Fruit fly (Drosophila melanogaster) whole organism, prepupa: ENCODE data around the gene f.

Source experiments
- Blimp-1 ChIP-seq: fragments of 200-800 bp; sonication (Bioruptor generic); optimal IDR thresholded peaks from 3 replicates; lab custom pipeline; 2017; ENCODE audit warnings: missing biosample characterization, missing genetic modification characterization, mild to moderate bottlenecking, moderate library complexity, missing genetic modification reagents
- CG10669 ChIP-seq: fragments of 200-800 bp; sonication (Bioruptor generic); optimal IDR thresholded peaks from 3 replicates; lab custom pipeline; 2018; ENCODE audit warnings: missing biosample characterization, mild to moderate bottlenecking, missing genetic modification characterization, moderate library complexity
- CG11294 ChIP-seq: fragments of 200-800 bp; sonication (Bioruptor generic); IDR thresholded peaks from 2 replicates; pipeline ENCODE4 v1.3.6; 2022; ENCODE audit warnings: missing biosample characterization, missing genetic modification characterization
- CG15336 ChIP-seq: fragments of 200-800 bp; sonication (Bioruptor generic); IDR thresholded peaks from 2 replicates; pipeline ENCODE4 v1.3.6; 2022; ENCODE audit warnings: missing biosample characterization, missing genetic modification characterization
- CG1621 ChIP-seq: fragments of 200-800 bp; sonication (Bioruptor generic); optimal IDR thresholded peaks from 3 replicates; lab custom pipeline; 2018; ENCODE audit warnings: missing biosample characterization, mild to moderate bottlenecking, missing genetic modification characterization
- CG16779 ChIP-seq: fragments of 200-800 bp; sonication (Bioruptor generic); optimal IDR thresholded peaks from 3 replicates; lab custom pipeline; 2017; ENCODE audit warnings: missing biosample characterization, mild to moderate bottlenecking, missing genetic modification characterization
- CG3032 ChIP-seq: fragments of 200-800 bp; optimal IDR thresholded peaks from 2 replicates; lab custom pipeline; 2019; ENCODE audit warnings: missing biosample characterization, mild to moderate bottlenecking, missing genetic modification characterization, moderate library complexity
- CG31627 ChIP-seq: fragments of 200-800 bp; sonication (Bioruptor generic); optimal IDR thresholded peaks from 3 replicates; lab custom pipeline; 2016; ENCODE audit warnings: missing biosample characterization, missing genetic modification characterization
- CG32006 ChIP-seq: fragments of 200-800 bp; sonication (Bioruptor generic); optimal IDR thresholded peaks from 3 replicates; lab custom pipeline; 2017; ENCODE audit warnings: missing biosample characterization, mild to moderate bottlenecking, missing genetic modification characterization
- CG4318 ChIP-seq: fragments of 200-800 bp; sonication (Bioruptor generic); optimal IDR thresholded peaks from 3 replicates; lab custom pipeline; 2017; ENCODE audit warnings: missing biosample characterization, mild to moderate bottlenecking, missing genetic modification characterization
- CG6163 ChIP-seq: fragments of 200-800 bp; sonication (Bioruptor generic); IDR thresholded peaks from 3 replicates; pipeline ENCODE4 v1.3.6; 2022; ENCODE audit warnings: missing biosample characterization, missing genetic modification characterization
- CG6792 ChIP-seq: fragments of 200-800 bp; sonication (Bioruptor generic); optimal IDR thresholded peaks from 3 replicates; lab custom pipeline; 2016; ENCODE audit warnings: missing biosample characterization, missing genetic modification characterization
- CG6808 ChIP-seq: fragments of 200-800 bp; sonication (Bioruptor generic); optimal IDR thresholded peaks from 3 replicates; lab custom pipeline; 2017; ENCODE audit warnings: missing biosample characterization, missing genetic modification characterization, mild to moderate bottlenecking, moderate library complexity, missing genetic modification reagents
- CG6854 ChIP-seq: fragments of 200-800 bp; sonication (Bioruptor generic); optimal IDR thresholded peaks from 2 replicates; lab custom pipeline; 2017; ENCODE audit warnings: missing biosample characterization, mild to moderate bottlenecking, missing genetic modification characterization
- CG7368 ChIP-seq: fragments of 200-800 bp; sonication (Bioruptor generic); optimal IDR thresholded peaks from 3 replicates; lab custom pipeline; 2016; ENCODE audit warnings: missing biosample characterization, missing genetic modification characterization
- CG8119 ChIP-seq: fragments of 200-800 bp; sonication (Bioruptor generic); IDR thresholded peaks from 3 replicates; pipeline ENCODE4 v1.3.6; 2022; ENCODE audit warnings: missing biosample characterization, missing genetic modification characterization
- CG8319 ChIP-seq: fragments of 200-800 bp; sonication (Bioruptor generic); optimal IDR thresholded peaks from 3 replicates; lab custom pipeline; 2016; ENCODE audit warnings: missing biosample characterization, missing genetic modification characterization
- CG8632 ChIP-seq: fragments of 200-800 bp; sonication (Bioruptor generic); optimal IDR thresholded peaks from 3 replicates; lab custom pipeline; 2016; ENCODE audit warnings: missing biosample characterization, missing genetic modification characterization
- CG9139 ChIP-seq: fragments of 200-800 bp; sonication (Bioruptor generic); optimal IDR thresholded peaks from 3 replicates; lab custom pipeline; 2017; ENCODE audit warnings: missing biosample characterization, mild to moderate bottlenecking, missing genetic modification characterization
- Eip75B ChIP-seq: fragments of 200-800 bp; sonication (Bioruptor generic); optimal IDR thresholded peaks from 3 replicates; lab custom pipeline; 2016; ENCODE audit warnings: missing biosample characterization, missing genetic modification characterization
- Eip78C ChIP-seq: fragments of 200-800 bp; sonication (Bioruptor generic); peaks from one replicate; lab custom pipeline; 2016; ENCODE audit warnings: missing biosample characterization, missing genetic modification characterization
- Eip93F ChIP-seq: fragments of 200-800 bp; sonication (Bioruptor generic); optimal IDR thresholded peaks from 2 replicates; lab custom pipeline; 2016; ENCODE audit warnings: missing biosample characterization, mild to moderate bottlenecking, missing genetic modification characterization
- Gug ChIP-seq: fragments of 200-800 bp; sonication (Bioruptor generic); IDR thresholded peaks from 2 replicates; pipeline ENCODE4 v1.3.6; 2022; ENCODE audit warnings: missing biosample characterization, missing genetic modification characterization
- Hr38 ChIP-seq: sonication (Bioruptor generic); optimal IDR thresholded peaks from 2 replicates; lab custom pipeline; 2016; ENCODE audit warnings: missing biosample characterization, missing genetic modification characterization
- Hr39 ChIP-seq: fragments of 200-800 bp; sonication (Bioruptor generic); optimal IDR thresholded peaks from 2 replicates; lab custom pipeline; 2016; ENCODE audit warnings: missing biosample characterization, missing genetic modification characterization
- Hr4 ChIP-seq: fragments of 200-800 bp; sonication (Bioruptor generic); optimal IDR thresholded peaks from 3 replicates; lab custom pipeline; 2016; ENCODE audit warnings: missing biosample characterization, missing genetic modification characterization
- OdsH ChIP-seq: fragments of 200-800 bp; sonication (Bioruptor generic); optimal IDR thresholded peaks from 3 replicates; lab custom pipeline; 2016; ENCODE audit warnings: missing biosample characterization, missing genetic modification characterization
- Smox ChIP-seq: fragments of 200-800 bp; sonication (Bioruptor generic); optimal IDR thresholded peaks from 3 replicates; lab custom pipeline; 2016; ENCODE audit warnings: missing biosample characterization, missing genetic modification characterization
- Sox102F ChIP-seq: fragments of 200-800 bp; sonication (Bioruptor generic); optimal IDR thresholded peaks from 2 replicates; lab custom pipeline; 2016; ENCODE audit warnings: missing biosample characterization, mild to moderate bottlenecking, missing genetic modification characterization
- Sox14 ChIP-seq: fragments of 200-800 bp; sonication (Bioruptor generic); optimal IDR thresholded peaks from 3 replicates; lab custom pipeline; 2016; ENCODE audit warnings: missing biosample characterization, missing genetic modification characterization
- Sox15 ChIP-seq: fragments of 200-800 bp; sonication (Bioruptor generic); optimal IDR thresholded peaks from 3 replicates; lab custom pipeline; 2016; ENCODE audit warnings: missing biosample characterization, missing genetic modification characterization
- achi ChIP-seq: fragments of 200-800 bp; sonication (Bioruptor generic); optimal IDR thresholded peaks from 3 replicates; lab custom pipeline; 2016; ENCODE audit warnings: missing biosample characterization, missing genetic modification characterization
- acj6 ChIP-seq: fragments of 200-800 bp; sonication (Bioruptor generic); optimal IDR thresholded peaks from 3 replicates; lab custom pipeline; 2016; ENCODE audit warnings: missing biosample characterization, missing genetic modification characterization
- cyc ChIP-seq: fragments of 200-800 bp; sonication (Bioruptor generic); optimal IDR thresholded peaks from 3 replicates; lab custom pipeline; 2016; ENCODE audit warnings: missing biosample characterization, missing genetic modification characterization
- dac ChIP-seq: fragments of 200-800 bp; sonication (Bioruptor generic); optimal IDR thresholded peaks from 2 replicates; lab custom pipeline; 2017; ENCODE audit warnings: missing biosample characterization, mild to moderate bottlenecking, missing genetic modification characterization
- dsx ChIP-seq: fragments of 200-800 bp; optimal IDR thresholded peaks from 3 replicates; lab custom pipeline; 2019; ENCODE audit warnings: missing biosample characterization, mild to moderate bottlenecking, missing genetic modification characterization, moderate library complexity; ENCODE audit not compliant: poor library complexity, severe bottlenecking
- fd85E ChIP-seq: fragments of 200-800 bp; sonication (Bioruptor generic); optimal IDR thresholded peaks from 3 replicates; lab custom pipeline; 2016; ENCODE audit warnings: missing biosample characterization, missing genetic modification characterization
- lz ChIP-seq: fragments of 200-800 bp; sonication (Bioruptor generic); optimal IDR thresholded peaks from 3 replicates; lab custom pipeline; 2016; ENCODE audit warnings: missing biosample characterization, missing genetic modification characterization
- net ChIP-seq: fragments of 200-800 bp; sonication (Bioruptor generic); optimal IDR thresholded peaks from 3 replicates; lab custom pipeline; 2016; ENCODE audit warnings: missing biosample characterization, missing genetic modification characterization
- salr ChIP-seq, 2 experiments: fragments of 200-800 bp; sonication (Bioruptor generic); optimal IDR thresholded peaks; 3 replicates each; lab custom pipeline; 2016 to 2018; ENCODE audit warnings: missing biosample characterization in 2 of 2, missing genetic modification characterization in 2 of 2, mild to moderate bottlenecking in 1 of 2
- spab ChIP-seq: fragments of 200-800 bp; sonication (Bioruptor generic); optimal IDR thresholded peaks from 2 replicates; lab custom pipeline; 2017; ENCODE audit warnings: missing biosample characterization, mild to moderate bottlenecking, missing genetic modification characterization, missing genetic modification reagents
- ss ChIP-seq, 2 experiments: fragments of 200-800 bp; sonication (Bioruptor generic); optimal IDR thresholded peaks; 2 replicates in 1 of 2; 3 replicates in 1 of 2; lab custom pipeline; 2017 to 2018; ENCODE audit warnings: mild to moderate bottlenecking in 2 of 2, missing biosample characterization in 2 of 2, missing genetic modification characterization in 2 of 2, moderate library complexity in 1 of 2
- svp ChIP-seq: fragments of 200-800 bp; sonication (Bioruptor generic); peaks from one replicate; lab custom pipeline; 2016; ENCODE audit warnings: missing biosample characterization, missing genetic modification characterization

The f gene

DNA sequence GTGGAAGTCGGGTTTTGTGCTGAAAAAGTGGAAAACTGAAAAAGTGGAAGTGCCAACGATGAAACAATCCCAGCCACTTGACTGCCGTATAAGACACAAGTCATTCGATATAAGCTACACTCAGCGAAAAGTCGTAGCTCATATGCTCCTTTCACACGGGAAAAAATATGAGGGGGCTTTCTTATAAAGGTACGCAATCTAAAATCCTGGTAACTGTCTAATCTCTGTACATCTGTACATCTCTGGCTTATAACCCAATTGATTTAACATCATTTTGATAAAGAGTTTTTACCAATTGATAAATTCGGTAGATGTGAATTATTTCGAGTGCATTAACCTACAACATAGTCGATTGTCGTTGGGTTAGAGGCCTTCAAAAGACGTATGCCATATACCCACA is 42.1 kb downstream of the f start:
- no peak for TF ChIP-seq CG6808 (GFP tag; lab: Kevin White, UChicago)
- TF ChIP-seq CG16779 (tag; lab: Kevin White, UChicago), result no peak
- TF ChIP-seq net (GFP tag; lab: Kevin White, UChicago), result no peak
- TF ChIP-seq CG8119 (GFP tag; lab: Robert Waterston, UW), result peak; percentile 47; the same call in 1 of the 3 replicates
- no peak for TF ChIP-seq Hr38
- TF ChIP-seq acj6 (GFP tag; lab: Kevin White, UChicago), result no peak
- TF ChIP-seq Sox15 (GFP tag; lab: Kevin White, UChicago), result no peak
- no peak for TF ChIP-seq svp (GFP tag; lab: Kevin White, UChicago)
- TF ChIP-seq cyc (GFP tag; lab: Kevin White, UChicago), result no peak
- no peak for TF ChIP-seq Sox102F (GFP tag; lab: Kevin White, UChicago)
- TF ChIP-seq CG15336, result peak; percentile 59
- TF ChIP-seq fd85E (GFP tag; lab: Kevin White, UChicago), result no peak
- no peak for TF ChIP-seq CG3032
- TF ChIP-seq CG1621 (tag; lab: Kevin White, UChicago), result no peak
- TF ChIP-seq lz (GFP tag; lab: Kevin White, UChicago), result no peak
- peak; percentile 66 for TF ChIP-seq Hr4 (GFP tag; lab: Kevin White, UChicago)
- no peak for TF ChIP-seq OdsH
- no peak for TF ChIP-seq salr (GFP tag; optimal IDR thresholded peaks at IDR 0.05; lab: Kevin White, UChicago)
- no peak for TF ChIP-seq Blimp-1 (GFP tag; lab: Kevin White, UChicago)
- TF ChIP-seq CG8632 (GFP tag; lab: Kevin White, UChicago), result no peak
- 0 out of 3 replicates have a peak, but pooled peaks have one; percentile 26 for TF ChIP-seq CG6163 (GFP tag; lab: Robert Waterston, UW)
- no peak for TF ChIP-seq Smox (GFP tag; lab: Kevin White, UChicago)
- TF ChIP-seq CG7368 (GFP tag; lab: Kevin White, UChicago), result no peak
- TF ChIP-seq Gug (GFP tag; lab: Robert Waterston, UW), result no peak
- TF ChIP-seq CG9139 (GFP tag; lab: Kevin White, UChicago), result no peak
- TF ChIP-seq achi (GFP tag; lab: Kevin White, UChicago), result no peak
- TF ChIP-seq Sox14 (GFP tag; lab: Kevin White, UChicago), result no peak
- peak; percentile 67 for TF ChIP-seq CG32006 (GFP tag; lab: Kevin White, UChicago)
- TF ChIP-seq CG4318 (GFP tag; lab: Kevin White, UChicago), result peak; percentile 35
- TF ChIP-seq CG6792 (GFP tag; lab: Kevin White, UChicago), result no peak
- TF ChIP-seq CG31627 (GFP tag; lab: Kevin White, UChicago), result no peak
- TF ChIP-seq CG6854 (GFP tag; lab: Kevin White, UChicago), result no peak
- peak; percentile 70 for TF ChIP-seq Eip78C (GFP tag; lab: Kevin White, UChicago)
- no peak for TF ChIP-seq ss (GFP tag; optimal IDR thresholded peaks at IDR 0.05; lab: Kevin White, UChicago)
- no peak for TF ChIP-seq CG10669 (GFP tag; lab: Kevin White, UChicago)
- TF ChIP-seq Eip93F, result no peak
- no peak for TF ChIP-seq dac (GFP tag; lab: Kevin White, UChicago)

- TF ChIP-seq CG8319 (GFP tag; lab: Kevin White, UChicago) (no peak), Sox15 (GFP tag; lab: Kevin White, UChicago) (no peak), achi (GFP tag; lab: Kevin White, UChicago) (no peak), Eip75B (GFP tag; lab: Kevin White, UChicago) (no peak), spab (no peak), CG16779 (tag; lab: Kevin White, UChicago) (no peak), dsx (GFP tag; lab: Kevin White, UChicago) (no peak), CG8119 (GFP tag; lab: Robert Waterston, UW) (no peak), CG11294 (GFP tag; lab: Robert Waterston, UW) (no peak), CG8632 (GFP tag; lab: Kevin White, UChicago) (no peak), CG6854 (GFP tag; lab: Kevin White, UChicago) (no peak), CG6163 (GFP tag; lab: Robert Waterston, UW) (no peak), lz (GFP tag; lab: Kevin White, UChicago) (no peak), Hr39 (GFP tag; lab: Kevin White, UChicago) (no peak)
Measured at dm6 chrX:17282196-17282595, 49.5 kb downstream of the f start, which contains the start of gene CG5445. CG5445 (plus strand) TSS chrX:17282496.
